Worm (Caenorhabditis elegans) whole organism, L4 larva: Measurements from ENCODE around the gene F08F1.3.

Source experiments
- D1046.2 ChIP-seq: fragments of 200-800 bp; sonication (Bioruptor generic); IDR thresholded peaks from 2 replicates; pipeline ENCODE4 v1.3.6; 2022; ENCODE audit warnings: missing genetic modification characterization, missing compliant biosample characterization
- ceh-28 ChIP-seq: fragments of 150-350 bp; optimal IDR thresholded peaks from 2 replicates; lab custom pipeline; 2014; ENCODE audit warnings: missing biosample characterization, missing genetic modification reagents, missing genetic modification characterization
- pqm-1 ChIP-seq: sonication (generic microtip); optimal IDR thresholded peaks from 2 replicates; lab custom pipeline; 2017; ENCODE audit warnings: missing biosample characterization, missing genetic modification characterization

DNA sequence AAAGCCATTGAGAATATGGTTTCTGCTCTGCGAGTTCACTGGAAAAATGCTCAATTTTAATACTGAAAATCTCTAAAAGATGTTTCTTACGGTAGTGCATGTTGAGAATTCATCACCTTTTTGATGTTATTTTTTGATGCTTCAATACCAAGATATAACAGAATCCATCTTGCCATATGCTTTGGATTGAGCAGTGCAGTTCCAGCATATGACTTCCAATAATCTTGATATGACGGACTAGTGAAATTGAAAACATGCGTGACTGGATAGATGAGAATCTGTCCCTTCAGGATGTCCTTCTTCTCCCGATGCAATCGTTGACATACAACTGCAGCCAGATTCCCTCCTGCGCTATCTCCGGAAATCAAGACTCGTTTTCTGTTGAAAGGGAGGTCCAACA, 32.3 kb downstream of the F08F1.3 start:
- TF ChIP-seq D1046.2 (GFP tag; lab: Robert Waterston, UW) = no peak
- no peak for TF ChIP-seq pqm-1 (tag; lab: Kevin White, UChicago)
- TF ChIP-seq ceh-28 (tag; lab: Kevin White, UChicago) = no peak
